Fruit fly (Drosophila melanogaster) whole organism, embryonic: ENCODE measurements around the gene Sym.

Source experiments
- Awh ChIP-seq: fragments of 200-800 bp; sonication (Bioruptor generic); IDR thresholded peaks from 2 replicates; pipeline ENCODE4, ENCODE4 v1.3.6; 2022; ENCODE audit warnings: missing biosample characterization, missing genetic modification characterization
- CG10431 ChIP-seq: fragments of 200-800 bp; sonication (Bioruptor generic); optimal IDR thresholded peaks from 3 replicates; lab custom pipeline; 2018; ENCODE audit warnings: missing biosample characterization, mild to moderate bottlenecking, missing genetic modification characterization
- CG11504 ChIP-seq: fragments of 200-800 bp; sonication (Bioruptor generic); optimal IDR thresholded peaks from 3 replicates; lab custom pipeline; 2019; ENCODE audit warnings: missing biosample characterization, mild to moderate bottlenecking, missing genetic modification characterization, moderate library complexity
- CG12071 ChIP-seq: fragments of 200-800 bp; sonication (Bioruptor generic); optimal IDR thresholded peaks from 3 replicates; lab custom pipeline; 2018; ENCODE audit warnings: missing biosample characterization, mild to moderate bottlenecking, missing genetic modification characterization
- CG12219 ChIP-seq: fragments of 200-800 bp; sonication (Bioruptor generic); optimal IDR thresholded peaks from 3 replicates; lab custom pipeline; 2018; ENCODE audit warnings: missing biosample characterization, mild to moderate bottlenecking, missing genetic modification characterization
- CG12391 ChIP-seq: fragments of 200-800 bp; sonication (Bioruptor generic); optimal IDR thresholded peaks from 3 replicates; lab custom pipeline; 2018; ENCODE audit warnings: missing biosample characterization, mild to moderate bottlenecking, missing genetic modification characterization, moderate library complexity
- CG14667 ChIP-seq: fragments of 200-800 bp; sonication (Bioruptor generic); IDR thresholded peaks from 2 replicates; pipeline ENCODE4 v1.3.6; 2022; ENCODE audit warnings: missing biosample characterization, missing genetic modification characterization
- CG15514 ChIP-seq: fragments of 200-800 bp; sonication (Bioruptor generic); optimal IDR thresholded peaks from 3 replicates; lab custom pipeline; 2017; ENCODE audit warnings: missing biosample characterization, missing genetic modification characterization, mild to moderate bottlenecking, moderate library complexity, missing genetic modification reagents
- CG15696 ChIP-seq: fragments of 200-800 bp; sonication (Bioruptor generic); optimal IDR thresholded peaks from 2 replicates; lab custom pipeline; 2019; ENCODE audit warnings: missing biosample characterization, mild to moderate bottlenecking, missing genetic modification characterization, moderate library complexity
- CG31224 ChIP-seq: fragments of 200-800 bp; sonication (Bioruptor generic); IDR thresholded peaks from 2 replicates; pipeline ENCODE4 v1.3.6; 2022; ENCODE audit warnings: missing biosample characterization, missing genetic modification characterization
- CG34224 ChIP-seq: fragments of 200-800 bp; sonication (Bioruptor generic); IDR thresholded peaks from 3 replicates; pipeline ENCODE4 v1.3.6; 2022; ENCODE audit warnings: missing biosample characterization, missing genetic modification characterization; ENCODE audit not compliant: partially characterized antibody
- CG3838 ChIP-seq: fragments of 200-800 bp; sonication (Bioruptor generic); optimal IDR thresholded peaks from 3 replicates; lab custom pipeline; 2016; ENCODE audit warnings: missing biosample characterization, missing genetic modification characterization
- CG42726 ChIP-seq: fragments of 200-800 bp; sonication (Bioruptor generic); IDR thresholded peaks from 2 replicates; pipeline ENCODE4 v1.3.6; 2022; ENCODE audit warnings: missing biosample characterization, missing genetic modification characterization; ENCODE audit not compliant: partially characterized antibody
- CG4707 ChIP-seq: fragments of 200-800 bp; sonication (Bioruptor generic); optimal IDR thresholded peaks from 2 replicates; lab custom pipeline; 2018; ENCODE audit warnings: missing biosample characterization, mild to moderate bottlenecking, missing genetic modification characterization, moderate library complexity
- CG7928 ChIP-seq: fragments of 200-800 bp; sonication (Bioruptor generic); optimal IDR thresholded peaks from 2 replicates; lab custom pipeline; 2017; ENCODE audit warnings: missing biosample characterization, mild to moderate bottlenecking, missing genetic modification characterization
- CG8388 ChIP-seq: fragments of 200-800 bp; sonication (Bioruptor generic); optimal IDR thresholded peaks from 2 replicates; lab custom pipeline; 2019; ENCODE audit warnings: missing biosample characterization, mild to moderate bottlenecking, missing genetic modification characterization, moderate library complexity
- Dp ChIP-seq: fragments of 200-800 bp; sonication (Bioruptor generic); optimal IDR thresholded peaks from 2 replicates; lab custom pipeline; 2018; ENCODE audit warnings: missing biosample characterization, mild to moderate bottlenecking, missing genetic modification characterization, moderate library complexity
- Hey ChIP-seq: fragments of 200-800 bp; sonication (Bioruptor generic); optimal IDR thresholded peaks from 3 replicates; lab custom pipeline; 2018; ENCODE audit warnings: missing biosample characterization, mild to moderate bottlenecking, missing genetic modification characterization
- Hmr ChIP-seq: fragments of 200-800 bp; sonication (Bioruptor generic); optimal IDR thresholded peaks from 3 replicates; lab custom pipeline; 2017; ENCODE audit warnings: mild to moderate bottlenecking, missing biosample characterization, missing genetic modification reagents, missing genetic modification characterization
- Hr3 ChIP-seq: fragments of 200-800 bp; sonication (Bioruptor generic); optimal IDR thresholded peaks from 3 replicates; lab custom pipeline; 2016; ENCODE audit warnings: missing biosample characterization, missing genetic modification characterization
- Jarid2 ChIP-seq: fragments of 200-800 bp; sonication (Bioruptor generic); optimal IDR thresholded peaks from 3 replicates; lab custom pipeline; 2017; ENCODE audit warnings: mild to moderate bottlenecking, missing biosample characterization, missing genetic modification reagents, missing genetic modification characterization
- Lhr ChIP-seq: fragments of 200-800 bp; sonication (Bioruptor generic); optimal IDR thresholded peaks from 3 replicates; lab custom pipeline; 2017; ENCODE audit warnings: mild to moderate bottlenecking, missing biosample characterization, missing genetic modification reagents, missing genetic modification characterization
- Lpt ChIP-seq: fragments of >200 bp; optimal IDR thresholded peaks from 2 replicates; lab custom pipeline; 2018; ENCODE audit warnings: missing biosample characterization, missing genetic modification characterization
- Mrtf ChIP-seq: fragments of 200-800 bp; sonication (Bioruptor generic); IDR thresholded peaks from 3 replicates; pipeline ENCODE4 v1.3.6; 2022; ENCODE audit warnings: missing biosample characterization, missing genetic modification characterization
- Myb ChIP-seq: fragments of 200-800 bp; sonication (Bioruptor generic); optimal IDR thresholded peaks from 2 replicates; lab custom pipeline; 2016; ENCODE audit warnings: missing biosample characterization, missing genetic modification characterization
- Oaz ChIP-seq: fragments of 200-800 bp; sonication (Bioruptor generic); IDR thresholded peaks from 2 replicates; pipeline ENCODE4 v1.3.6; 2022; ENCODE audit warnings: missing biosample characterization, missing genetic modification characterization
- PHDP ChIP-seq: fragments of 200-800 bp; sonication (Bioruptor generic); optimal IDR thresholded peaks from 3 replicates; lab custom pipeline; 2018; ENCODE audit warnings: missing biosample characterization, mild to moderate bottlenecking, missing genetic modification characterization, moderate library complexity
- Poxn ChIP-seq: fragments of 200-800 bp; sonication (Bioruptor generic); IDR thresholded peaks from 2 replicates; pipeline ENCODE4 v1.3.6; 2022; ENCODE audit warnings: missing biosample characterization, missing genetic modification characterization
- Sin3A ChIP-seq: fragments of >200 bp; optimal IDR thresholded peaks from 2 replicates; lab custom pipeline; 2018
- Sry-δ ChIP-seq: fragments of 200-800 bp; sonication (Bioruptor generic); optimal IDR thresholded peaks from 2 replicates; lab custom pipeline; 2016; ENCODE audit warnings: missing biosample characterization, missing genetic modification characterization
- Usf ChIP-seq: fragments of 200-800 bp; sonication (Bioruptor generic); optimal IDR thresholded peaks from 2 replicates; lab custom pipeline; 2017; ENCODE audit warnings: missing genotype, missing biosample characterization, missing genetic modification characterization
- abd-A ChIP-seq: fragments of 200-800 bp; sonication (Bioruptor generic); optimal IDR thresholded peaks from 3 replicates; lab custom pipeline; 2019; ENCODE audit warnings: missing biosample characterization, mild to moderate bottlenecking, missing genetic modification characterization, moderate library complexity
- br ChIP-seq: fragments of >200 bp; optimal IDR thresholded peaks from 2 replicates; lab custom pipeline; 2017
- chinmo ChIP-seq: fragments of 200-800 bp; sonication (Bioruptor generic); IDR thresholded peaks from 4 replicates; pipeline ENCODE4 v1.3.6; 2022; ENCODE audit warnings: missing biosample characterization, missing genetic modification characterization; ENCODE audit not compliant: partially characterized antibody
- dmrt11E ChIP-seq: fragments of 200-800 bp; sonication (Bioruptor generic); optimal IDR thresholded peaks from 3 replicates; lab custom pipeline; 2018; ENCODE audit warnings: missing biosample characterization, mild to moderate bottlenecking, missing genetic modification characterization, moderate library complexity
- emc ChIP-seq: fragments of 200-800 bp; sonication (Bioruptor generic); optimal IDR thresholded peaks from 2 replicates; lab custom pipeline; 2016; ENCODE audit warnings: missing biosample characterization, missing genetic modification characterization
- ewg ChIP-seq: fragments of 200-800 bp; sonication (Bioruptor generic); optimal IDR thresholded peaks from 3 replicates; lab custom pipeline; 2017; ENCODE audit warnings: mild to moderate bottlenecking, missing biosample characterization, missing genetic modification reagents, missing genetic modification characterization
- fd3F ChIP-seq: fragments of 200-800 bp; sonication (Bioruptor generic); optimal IDR thresholded peaks from 2 replicates; lab custom pipeline; 2018; ENCODE audit warnings: missing biosample characterization, mild to moderate bottlenecking, missing genetic modification characterization, moderate library complexity
- fu2 ChIP-seq: fragments of 200-800 bp; sonication (Bioruptor generic); optimal IDR thresholded peaks from 2 replicates; lab custom pipeline; 2016; ENCODE audit warnings: missing biosample characterization, missing genetic modification characterization
- grn ChIP-seq: fragments of 200-800 bp; sonication (Bioruptor generic); optimal IDR thresholded peaks from 3 replicates; lab custom pipeline; 2017; ENCODE audit warnings: missing biosample characterization, missing genetic modification characterization
- gsb ChIP-seq: fragments of 200-800 bp; sonication (Bioruptor generic); IDR thresholded peaks from 2 replicates; pipeline ENCODE4 v1.3.6; 2022; ENCODE audit warnings: missing biosample characterization, missing genetic modification characterization
- lmd ChIP-seq: fragments of 200-800 bp; sonication (Bioruptor generic); IDR thresholded peaks from 2 replicates; pipeline ENCODE4 v1.3.6; 2022; ENCODE audit warnings: missing biosample characterization, missing genetic modification characterization
- mirr ChIP-seq: fragments of 200-800 bp; sonication (Bioruptor generic); optimal IDR thresholded peaks from 3 replicates; lab custom pipeline; 2018; ENCODE audit warnings: missing biosample characterization, mild to moderate bottlenecking, missing genetic modification characterization
- nerfin-2 ChIP-seq: fragments of 200-800 bp; sonication (Bioruptor generic); IDR thresholded peaks from 2 replicates; pipeline ENCODE4 v1.3.6; 2022; ENCODE audit warnings: missing biosample characterization, missing genetic modification characterization; ENCODE audit not compliant: partially characterized antibody
- org-1 ChIP-seq: fragments of 200-800 bp; sonication (Bioruptor generic); optimal IDR thresholded peaks from 2 replicates; lab custom pipeline; 2017; ENCODE audit warnings: missing biosample characterization, missing genetic modification characterization
- peb ChIP-seq: fragments of 200-800 bp; sonication (Bioruptor generic); IDR thresholded peaks from 2 replicates; pipeline ENCODE4 v1.3.6; 2022; ENCODE audit warnings: missing biosample characterization, missing genetic modification characterization
- pnt ChIP-seq: fragments of 200-800 bp; sonication (Bioruptor generic); optimal IDR thresholded peaks from 3 replicates; lab custom pipeline; 2016; ENCODE audit warnings: missing biosample characterization, missing genetic modification characterization
- prd ChIP-seq, 3 experiments: fragments of >200 bp in 2 of 3; fragments of 200-800 bp in 1 of 3; sonication (Bioruptor generic) in 1 of 3; optimal IDR thresholded peaks in 2 of 3; IDR thresholded peaks in 1 of 3; 2 replicates in 2 of 3; 3 replicates in 1 of 3; pipeline versions ENCODE4 v1.3.6 to Lab custom; 2017 to 2022; ENCODE audit warnings: missing biosample characterization in 1 of 3, missing genetic modification characterization in 1 of 3
- shn ChIP-seq: fragments of 200-800 bp; sonication (Bioruptor generic); optimal IDR thresholded peaks from 3 replicates; lab custom pipeline; 2016; ENCODE audit warnings: missing biosample characterization, missing genetic modification characterization
- zf30C ChIP-seq: fragments of 200-800 bp; sonication (Bioruptor generic); optimal IDR thresholded peaks from 3 replicates; lab custom pipeline; 2018; ENCODE audit warnings: missing biosample characterization, mild to moderate bottlenecking, missing genetic modification characterization

The Sym gene

DNA sequence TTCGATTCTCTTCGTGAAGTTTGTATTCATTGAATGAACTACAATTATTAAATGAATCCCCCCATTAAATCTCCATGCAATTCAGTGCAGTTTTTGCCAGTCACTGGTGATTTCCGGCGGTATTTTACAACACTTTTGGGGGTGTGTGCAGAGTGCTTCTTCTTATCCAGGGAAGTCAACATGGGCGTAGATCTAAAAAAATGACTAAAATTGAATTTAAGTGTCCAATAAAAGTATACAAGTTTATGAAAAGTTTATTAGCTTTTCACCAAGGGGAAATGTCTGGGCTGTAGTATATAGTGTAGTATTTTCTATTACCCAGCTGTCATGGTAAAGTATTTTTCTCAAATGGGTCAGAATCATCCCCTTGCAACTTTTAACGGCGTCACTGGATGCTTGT is 49.2 kb upstream of the Sym start, which contains the start of gene Hpf1 (continued):
- TF ChIP-seq CG15696 (peak; percentile 94), Dp (GFP tag; lab: Kevin White, UChicago) (peak; percentile 52), ewg (GFP tag; lab: Kevin White, UChicago) (peak; percentile 93), Awh (GFP tag; lab: Robert Waterston, UW) (peak; percentile 94), Lpt (no peak), CG14667 (GFP tag; lab: Robert Waterston, UW) (peak; percentile 96), org-1 (GFP tag; lab: Kevin White, UChicago) (peak; percentile 97), nerfin-2 (GFP tag; lab: Robert Waterston, UW) (no peak), Sry-δ (GFP tag; lab: Kevin White, UChicago) (peak; percentile 81), CG3838 (GFP tag; lab: Kevin White, UChicago) (peak; percentile 95), CG42726 (GFP tag; lab: Robert Waterston, UW) (0 out of 2 replicates have a peak, but pooled peaks have one; percentile 29), dmrt11E (peak; percentile 96), prd (optimal IDR thresholded peaks at IDR 0.05; lab: Kevin White, UChicago) (no peak), prd (GFP tag; IDR thresholded peaks at IDR 0.05; lab: Robert Waterston, UW) (peak; percentile 99), CG8388 (GFP tag; lab: Kevin White, UChicago) (peak; percentile 96), abd-A (tag; lab: Kevin White, UChicago) (no peak), Jarid2 (peak; percentile 84), zf30C (GFP tag; lab: Kevin White, UChicago) (peak; percentile 39), CG34224 (GFP tag; lab: Robert Waterston, UW) (no peak), CG12071 (GFP tag; lab: Kevin White, UChicago) (peak; percentile 98), gsb (GFP tag; lab: Robert Waterston, UW) (peak; percentile 96), Oaz (GFP tag; lab: Robert Waterston, UW) (peak; percentile 96), CG10431 (GFP tag; lab: Kevin White, UChicago) (peak; percentile 74), Poxn (peak; percentile 95), lmd (GFP tag; lab: Robert Waterston, UW) (peak; percentile 98), Sin3A (lab: Kevin White, UChicago) (no peak), chinmo (GFP tag; lab: Robert Waterston, UW) (peak; percentile 92; the same call in 2 of the 4 replicates), Hey (tag; lab: Kevin White, UChicago) (peak; percentile 86), br (no peak), CG12219 (GFP tag; lab: Kevin White, UChicago) (peak; percentile 98), CG31224 (peak; percentile 95), CG4707 (GFP tag; lab: Kevin White, UChicago) (peak; percentile 85), emc (GFP tag; lab: Kevin White, UChicago) (peak; percentile 97), mirr (GFP tag; lab: Kevin White, UChicago) (peak; percentile 99), peb (peak; percentile 96), Mrtf (GFP tag; lab: Robert Waterston, UW) (peak; percentile 97), fu2 (GFP tag; lab: Kevin White, UChicago) (peak; percentile 99), PHDP (tag; lab: Kevin White, UChicago) (peak; percentile 99), CG11504 (peak; percentile 97), pnt (peak; percentile 98), Hmr (GFP tag; lab: Kevin White, UChicago) (peak; percentile 99), fd3F (GFP tag; lab: Kevin White, UChicago) (peak; percentile 99), Lhr (GFP tag; lab: Kevin White, UChicago) (peak; percentile 93), shn (GFP tag; lab: Kevin White, UChicago) (peak; percentile 99), CG15514 (GFP tag; lab: Kevin White, UChicago) (peak; percentile 94), CG12391 (peak; percentile 98), Usf (GFP tag; lab: Kevin White, UChicago) (peak; percentile 95), Myb (GFP tag; lab: Kevin White, UChicago) (peak; percentile 92), grn (GFP tag; lab: Kevin White, UChicago) (no peak), CG7928 (GFP tag; lab: Kevin White, UChicago) (peak; percentile 80), Hr3 (GFP tag; lab: Kevin White, UChicago) (peak; percentile 98)
